Worm (Caenorhabditis elegans) whole organism, L1 larva: Measurements from ENCODE around the gene F45D3.1.
A peak's percentile ranks its signal among the peaks of the same experiment; 100 is the strongest.

Experiments used
- ceh-8 ChIP-seq: fragments of 200-800 bp; sonication (Bioruptor generic); optimal IDR thresholded peaks from 2 replicates; lab custom pipeline; 2018; ENCODE audit warnings: mild to moderate bottlenecking, missing genetic modification characterization, moderate library complexity, missing compliant biosample characterization
- lin-13 ChIP-seq: fragments of 150-350 bp; optimal IDR thresholded peaks from 2 replicates; lab custom pipeline; 2014; ENCODE audit warnings: missing biosample characterization, missing genetic modification reagents, missing genetic modification characterization
- nhr-85 ChIP-seq: sonication (generic microtip); peaks from one replicate; lab custom pipeline; 2016; ENCODE audit warnings: missing genetic modification characterization, inconsistent platforms, missing compliant biosample characterization

Gene F45D3.1

ce11 chrV:12575846-12576245, 49.0 kb downstream of the F45D3.1 start:
- peak; percentile 68 for TF ChIP-seq ceh-8 (GFP tag; lab: Kevin White, UChicago)
- TF ChIP-seq lin-13 (GFP tag; lab: Kevin White, UChicago) = no peak

DNA sequence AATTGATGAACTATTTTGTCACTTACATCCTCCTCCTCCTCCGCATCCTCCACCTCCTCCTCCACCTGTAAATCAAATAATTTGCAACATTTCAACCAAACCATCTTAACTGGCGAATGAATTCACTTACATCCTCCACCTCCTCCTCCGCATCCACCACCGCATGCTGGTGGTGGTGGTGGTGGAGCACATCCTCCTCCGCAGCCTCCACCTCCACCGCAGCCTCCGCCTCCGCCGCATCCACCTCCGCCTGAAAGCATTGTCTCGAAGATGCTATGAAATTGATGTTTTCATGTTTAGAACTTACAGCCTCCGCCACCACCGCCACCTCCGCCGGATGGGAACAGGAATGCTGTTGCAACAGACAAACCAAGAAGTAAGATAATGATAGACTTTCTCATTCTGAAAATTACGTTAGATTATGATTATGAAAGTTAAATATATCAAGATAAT, 49.7 kb downstream of the F45D3.1 start, which contains the start of gene grl-23:
Gene grl-23 (minus strand): TSS at position 403 of the 453 bp plus-strand sequence.
- no peak for TF ChIP-seq nhr-85 (tag; lab: Kevin White, UChicago)
